Worm (Caenorhabditis elegans) whole organism, mixed stage, embryonic: ENCODE data around the gene F45D11.7.
"Not testable (repeated sequence)": the region's sequence is repeated elsewhere in the genome, so short reads cannot be mapped to it uniquely, and the experiment has no call there.

Experiments used
- M03D4.4 ChIP-seq: sonication (generic microtip); optimal IDR thresholded peaks from 2 replicates; lab custom pipeline; 2017; ENCODE audit warnings: mild to moderate bottlenecking, missing genetic modification characterization, missing compliant biosample characterization
- bed-3 ChIP-seq: fragments of 200-800 bp; sonication (Bioruptor generic); optimal IDR thresholded peaks from 3 replicates; lab custom pipeline; 2018; ENCODE audit warnings: mild to moderate bottlenecking, missing genetic modification characterization, moderate library complexity, missing compliant biosample characterization
- blmp-1 ChIP-seq: fragments of 150-350 bp; optimal IDR thresholded peaks from 2 replicates; lab custom pipeline; 2014; ENCODE audit warnings: missing biosample characterization, missing genetic modification characterization
- ceh-39 ChIP-seq: fragments of 150-350 bp; optimal IDR thresholded peaks from 2 replicates; lab custom pipeline; 2014; ENCODE audit warnings: missing biosample characterization, missing genetic modification characterization
- ceh-43 ChIP-seq: fragments of 200-800 bp; sonication (Bioruptor generic); optimal IDR thresholded peaks from 2 replicates; lab custom pipeline; 2018; ENCODE audit warnings: mild to moderate bottlenecking, missing genetic modification characterization, moderate library complexity, missing compliant biosample characterization
- ceh-83 ChIP-seq: fragments of 200-800 bp; sonication (Bioruptor generic); optimal IDR thresholded peaks from 2 replicates; lab custom pipeline; 2018; ENCODE audit warnings: mild to moderate bottlenecking, missing genetic modification characterization, missing compliant biosample characterization
- cnd-1 ChIP-seq: fragments of 200-800 bp; sonication (Bioruptor generic); optimal IDR thresholded peaks from 2 replicates; lab custom pipeline; 2018; ENCODE audit warnings: mild to moderate bottlenecking, missing genetic modification characterization, missing compliant biosample characterization
- elt-1 ChIP-seq: sonication (generic microtip); optimal IDR thresholded peaks from 2 replicates; lab custom pipeline; 2017; ENCODE audit warnings: missing genetic modification characterization, mild to moderate bottlenecking, missing compliant biosample characterization, antibody characterized with exemption, moderate library complexity, borderline replicate concordance; ENCODE audit not compliant: insufficient read depth
- flh-1 ChIP-seq: fragments of 200-800 bp; sonication (Bioruptor generic); optimal IDR thresholded peaks from 2 replicates; lab custom pipeline; 2018; ENCODE audit warnings: mild to moderate bottlenecking, missing genetic modification characterization, moderate library complexity, missing compliant biosample characterization
- ham-2 ChIP-seq: fragments of 200-800 bp; sonication (Bioruptor generic); optimal IDR thresholded peaks from 2 replicates; lab custom pipeline; 2018; ENCODE audit warnings: mild to moderate bottlenecking, missing genetic modification characterization, missing compliant biosample characterization
- hlh-1 ChIP-seq: fragments of 150-350 bp; optimal IDR thresholded peaks from 2 replicates; lab custom pipeline; 2014; ENCODE audit warnings: missing biosample characterization, missing genetic modification reagents, missing genetic modification characterization
- lin-32 ChIP-seq: fragments of 200-800 bp; sonication (Bioruptor generic); optimal IDR thresholded peaks from 2 replicates; lab custom pipeline; 2018; ENCODE audit warnings: mild to moderate bottlenecking, missing genetic modification characterization, missing compliant biosample characterization
- lsy-2 ChIP-seq: fragments of 150-350 bp; optimal IDR thresholded peaks from 2 replicates; lab custom pipeline; 2014; ENCODE audit warnings: missing biosample characterization, missing genetic modification characterization
- mab-5 ChIP-seq: fragments of 150-350 bp; optimal IDR thresholded peaks from 2 replicates; lab custom pipeline; 2014; ENCODE audit warnings: missing biosample characterization, missing genetic modification characterization
- mep-1 ChIP-seq: fragments of 150-350 bp; optimal IDR thresholded peaks from 2 replicates; lab custom pipeline; 2017; ENCODE audit warnings: missing biosample characterization, missing genetic modification reagents, missing genetic modification characterization, inconsistent platforms
- mls-2 ChIP-seq: sonication (generic microtip); optimal IDR thresholded peaks from 2 replicates; lab custom pipeline; 2016; ENCODE audit warnings: mild to moderate bottlenecking, missing genetic modification characterization, moderate library complexity, missing compliant biosample characterization
- nhr-237 ChIP-seq: fragments of 150-350 bp; optimal IDR thresholded peaks from 2 replicates; lab custom pipeline; 2014; ENCODE audit warnings: missing biosample characterization, missing genetic modification characterization
- nhr-28 ChIP-seq: fragments of 150-350 bp; optimal IDR thresholded peaks from 2 replicates; lab custom pipeline; 2014; ENCODE audit warnings: missing biosample characterization, missing genetic modification characterization
- nhr-76 ChIP-seq: sonication (generic microtip); optimal IDR thresholded peaks from 2 replicates; lab custom pipeline; 2017; ENCODE audit warnings: missing biosample characterization, missing genetic modification characterization
- pha-4 ChIP-seq: fragments of 150-350 bp; optimal IDR thresholded peaks from 2 replicates; lab custom pipeline; 2018; ENCODE audit warnings: missing biosample characterization, missing genetic modification reagents, missing genetic modification characterization
- sem-2 ChIP-seq: fragments of 200-800 bp; sonication (Bioruptor generic); optimal IDR thresholded peaks from 2 replicates; lab custom pipeline; 2018; ENCODE audit warnings: mild to moderate bottlenecking, missing genetic modification characterization, missing compliant biosample characterization
- snpc-4 ChIP-seq: fragments of 150-350 bp; optimal IDR thresholded peaks from 2 replicates; lab custom pipeline; 2014; ENCODE audit warnings: missing biosample characterization, missing genetic modification characterization
- sptf-1 ChIP-seq: sonication (generic microtip); optimal IDR thresholded peaks from 2 replicates; lab custom pipeline; 2017; ENCODE audit warnings: mild to moderate bottlenecking, missing genetic modification characterization, moderate library complexity, missing compliant biosample characterization
- tbx-8 ChIP-seq: fragments of 200-800 bp; sonication (Bioruptor generic); optimal IDR thresholded peaks from 2 replicates; lab custom pipeline; 2018; ENCODE audit warnings: mild to moderate bottlenecking, missing genetic modification characterization, moderate library complexity, missing compliant biosample characterization
- unc-39 ChIP-seq: fragments of 150-350 bp; optimal IDR thresholded peaks from 2 replicates; lab custom pipeline; 2014; ENCODE audit warnings: missing biosample characterization, missing genetic modification characterization
- unc-62 ChIP-seq: fragments of 150-350 bp; optimal IDR thresholded peaks from 2 replicates; lab custom pipeline; 2014; ENCODE audit warnings: missing biosample characterization, missing genetic modification reagents, missing genetic modification characterization
- zip-8 ChIP-seq: fragments of 150-350 bp; optimal IDR thresholded peaks from 2 replicates; lab custom pipeline; 2014; ENCODE audit warnings: missing biosample characterization, missing genetic modification characterization
- ztf-11 ChIP-seq: fragments of 150-350 bp; optimal IDR thresholded peaks from 2 replicates; lab custom pipeline; 2014; ENCODE audit warnings: missing biosample characterization, missing genetic modification characterization

F45D11.7 gene

DNA sequence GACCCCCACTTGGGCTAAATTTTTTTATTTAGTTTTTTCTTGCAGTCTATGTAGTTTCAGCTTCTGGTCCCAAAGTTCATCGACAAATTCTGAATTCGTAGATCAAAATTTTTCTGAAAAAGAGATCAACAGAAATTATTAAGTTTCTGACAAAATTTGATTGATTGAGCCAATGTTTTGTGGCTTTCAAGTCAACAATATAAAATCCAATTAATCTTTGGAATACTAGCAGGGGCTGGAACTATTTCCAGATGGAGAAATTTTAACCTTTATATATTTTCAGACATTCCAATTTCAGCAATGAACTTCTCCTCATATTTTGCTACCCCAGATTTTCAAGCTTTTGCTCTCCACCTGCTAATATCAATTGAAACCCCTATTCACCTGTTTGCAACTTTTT is 11.5 kb upstream of the F45D11.7 start, which contains the start of gene srh-274:
TSS of gene srh-274 (plus strand) at position 301 of the 400 bp plus-strand sequence.
- TF ChIP-seq cnd-1 (no peak), nhr-76 (tag; lab: Kevin White, UChicago) (no peak), mab-5 (tag; lab: Kevin White, UChicago) (no peak), unc-62 (GFP tag; lab: Kevin White, UChicago) (no peak), ceh-39 (tag; lab: Kevin White, UChicago) (no peak), sem-2 (GFP tag; lab: Kevin White, UChicago) (no peak), snpc-4 (no peak)
- TF ChIP-seq, all 35 proteins: peak for 0

DNA sequence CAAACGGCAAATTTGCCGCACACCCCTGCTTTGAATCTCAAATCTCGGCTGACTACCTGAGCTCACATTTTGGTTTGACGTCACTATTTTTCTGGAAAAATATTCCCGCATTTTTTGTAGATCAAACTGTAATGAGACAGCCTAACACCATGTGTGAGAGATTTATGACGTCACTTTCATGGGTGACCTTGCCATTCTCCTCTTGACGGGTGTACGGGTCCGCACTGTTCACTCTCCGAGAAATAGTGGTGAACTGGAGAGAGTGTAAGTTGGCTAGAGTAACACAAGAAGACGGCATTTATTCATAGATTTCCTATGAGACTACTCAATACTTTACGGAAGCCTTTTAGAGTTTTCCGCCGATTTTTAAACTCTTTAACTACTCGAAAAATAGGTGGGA is 8.6 kb upstream of the F45D11.7 start, which contains the start of gene fbxc-40:
TSS of gene fbxc-40 (plus strand) at position 301 of the 400 bp plus-strand sequence.
- TF ChIP-seq sptf-1; nhr-76 (tag; lab: Kevin White, UChicago); cnd-1: not testable (repeated sequence)

DNA sequence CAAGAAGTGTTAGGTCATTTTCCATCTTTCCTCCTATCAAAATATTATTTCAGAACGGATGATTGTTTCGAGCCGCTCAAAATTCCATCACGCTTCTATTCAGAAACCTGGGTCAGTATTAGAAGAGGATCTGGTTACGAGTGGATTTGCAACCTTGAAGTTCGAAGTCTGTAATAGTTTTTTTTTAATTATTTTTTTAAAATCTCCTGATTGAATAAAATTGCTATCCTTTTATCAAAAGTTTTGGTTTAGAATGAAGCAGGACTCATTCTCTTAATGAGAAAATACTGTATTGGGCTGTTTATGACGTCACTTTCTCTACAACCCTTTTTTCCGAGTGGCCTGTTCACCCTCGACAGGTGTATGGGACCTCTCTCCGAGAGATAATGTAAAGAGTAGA is 5.9 kb upstream of the F45D11.7 start, which contains the start of gene fbxc-39:
TSS of gene fbxc-39 (plus strand) at position 301 of the 400 bp plus-strand sequence.
- TF ChIP-seq ceh-83 (GFP tag; lab: Kevin White, UChicago): no peak
- peak; percentile 22 for TF ChIP-seq hlh-1 (tag; lab: Kevin White, UChicago)

DNA sequence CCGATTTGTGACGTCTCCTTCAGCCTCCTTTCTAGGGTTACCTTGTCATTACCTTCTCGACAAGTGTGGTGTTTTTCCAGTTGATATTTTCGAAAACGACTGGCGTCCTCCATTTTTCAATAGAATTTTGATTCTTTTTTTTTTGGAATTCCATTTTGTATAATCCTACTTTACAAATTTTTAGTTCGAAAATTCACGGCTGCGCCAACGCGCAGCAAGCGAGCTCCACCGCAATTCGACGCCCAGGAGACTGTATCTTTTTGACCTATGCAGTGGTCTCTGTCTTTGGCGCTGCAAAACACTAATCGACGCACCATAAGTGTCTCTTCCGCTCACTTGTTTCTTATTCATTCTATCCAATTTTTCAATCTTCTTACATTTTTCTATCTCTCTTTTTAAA is 3.0 kb upstream of the F45D11.7 start, which contains the start of gene fbxc-42:
TSS of gene fbxc-42 (plus strand) at position 301 of the 400 bp plus-strand sequence.
- TF ChIP-seq blmp-1 (tag; lab: Kevin White, UChicago): no peak
- TF ChIP-seq pha-4 (tag; lab: Kevin White, UChicago): no peak
- no peak for TF ChIP-seq lin-32 (GFP tag; lab: Kevin White, UChicago)
- no peak for TF ChIP-seq ztf-11 (tag; lab: Kevin White, UChicago)
- TF ChIP-seq ham-2 (GFP tag; lab: Kevin White, UChicago): no peak

DNA sequence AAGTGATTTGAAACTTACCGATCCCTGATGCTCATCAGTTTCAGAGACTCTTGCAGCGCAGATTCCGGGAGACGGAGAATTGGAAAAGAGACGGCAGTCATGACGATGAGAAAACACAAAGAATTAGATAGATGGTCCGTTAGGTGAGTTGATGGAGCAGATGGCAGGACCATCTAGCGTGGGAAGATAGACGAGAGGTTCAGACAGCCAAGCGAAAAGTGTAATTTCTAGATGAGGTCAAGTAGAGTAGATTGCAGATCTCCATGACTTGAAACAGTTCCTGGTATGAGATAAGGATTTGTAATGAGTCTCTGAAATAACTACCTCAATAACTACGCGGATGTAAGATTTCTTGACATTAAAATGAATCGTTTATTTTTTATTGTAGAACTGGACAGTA is 1.8 kb downstream of the F45D11.7 start, which contains the start of gene F45D11.11:
TSS of gene F45D11.11 (minus strand) at position 101 of the 400 bp plus-strand sequence.
- TF ChIP-seq blmp-1 (tag; lab: Kevin White, UChicago); bed-3; ceh-83 (GFP tag; lab: Kevin White, UChicago): not testable (repeated sequence)

DNA sequence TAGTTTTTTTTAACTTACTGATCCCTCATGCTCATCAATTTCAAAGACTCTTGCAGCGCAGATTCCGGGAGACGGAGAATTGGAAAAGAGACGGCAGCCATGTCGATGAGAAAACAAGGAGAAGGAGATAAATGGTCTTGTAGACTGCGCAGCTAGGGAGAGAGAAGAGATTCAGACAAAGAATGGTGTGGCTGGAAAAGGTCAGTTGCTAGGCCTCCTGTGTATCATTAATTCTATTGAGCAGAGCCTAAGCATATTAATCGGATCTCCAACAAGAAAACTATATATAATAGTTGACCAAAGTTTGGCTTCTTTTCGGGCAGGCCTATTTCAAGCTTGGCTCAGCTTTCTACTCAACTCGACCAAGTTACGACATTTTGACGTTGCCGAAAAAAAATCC is 5.2 kb downstream of the F45D11.7 start, which contains the start of gene fbxb-29:
TSS of gene fbxb-29 (minus strand) at position 101 of the 400 bp plus-strand sequence.
- TF ChIP-seq elt-1 (tag; lab: Kevin White, UChicago) (no peak), blmp-1 (tag; lab: Kevin White, UChicago) (no peak), ceh-83 (GFP tag; lab: Kevin White, UChicago) (no peak), snpc-4 (no peak), hlh-1 (tag; lab: Kevin White, UChicago) (no peak), ceh-43 (GFP tag; lab: Kevin White, UChicago) (no peak), nhr-237 (no peak)
- TF ChIP-seq, all 35 proteins: peak for 0

DNA sequence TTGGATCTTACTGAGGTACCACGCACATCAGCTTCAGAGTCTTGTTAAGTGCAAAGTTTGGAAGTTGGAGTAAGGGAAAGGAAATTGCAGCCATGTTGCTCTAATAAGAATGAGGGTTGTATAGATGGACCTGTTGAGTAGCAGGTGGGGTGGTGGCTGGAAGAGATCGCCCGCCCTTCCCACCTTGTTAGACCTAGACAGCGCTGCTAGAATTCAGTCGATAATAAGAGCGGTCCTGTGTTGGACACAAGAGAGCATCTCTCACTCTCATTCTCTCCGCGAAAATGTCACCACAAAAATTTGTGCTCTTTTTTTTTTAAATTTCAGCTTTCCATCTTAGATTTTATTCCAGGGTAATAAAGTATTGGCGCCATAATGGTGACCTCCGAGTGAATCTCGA is 7.0 kb downstream of the F45D11.7 start, which contains the start of the genes fbxb-30 and F45D11.5:
TSS of gene fbxb-30 (minus strand) at position 101 of the 400 bp plus-strand sequence.
TSS of gene F45D11.5 (plus strand) at position 352 of the 400 bp plus-strand sequence.
- TF ChIP-seq nhr-28: no peak
- no peak for TF ChIP-seq unc-39 (tag; lab: Kevin White, UChicago)
- TF ChIP-seq hlh-1 (tag; lab: Kevin White, UChicago): no peak
- no peak for TF ChIP-seq bed-3
- no peak for TF ChIP-seq blmp-1 (tag; lab: Kevin White, UChicago)
- TF ChIP-seq tbx-8 (GFP tag; lab: Kevin White, UChicago): no peak
- no peak for TF ChIP-seq ztf-11 (tag; lab: Kevin White, UChicago)
- no peak for TF ChIP-seq lsy-2 (tag; lab: Kevin White, UChicago)
- TF ChIP-seq mab-5 (tag; lab: Kevin White, UChicago): no peak
- TF ChIP-seq flh-1 (GFP tag; lab: Kevin White, UChicago): no peak
- TF ChIP-seq elt-1 (tag; lab: Kevin White, UChicago): no peak
- TF ChIP-seq ceh-83 (GFP tag; lab: Kevin White, UChicago): no peak
- no peak for TF ChIP-seq zip-8
- no peak for TF ChIP-seq M03D4.4 (tag; lab: Kevin White, UChicago)
- no peak for TF ChIP-seq snpc-4
- no peak for TF ChIP-seq nhr-237
- TF ChIP-seq mep-1: no peak
- no peak for TF ChIP-seq mls-2 (tag; lab: Kevin White, UChicago)
- no peak for TF ChIP-seq lin-32 (GFP tag; lab: Kevin White, UChicago)
